Fruit fly (Drosophila melanogaster) whole organism, embryonic: ENCODE measurements around the gene RluA-1.

Source experiments
- Blimp-1 ChIP-seq: fragments of 200-800 bp; sonication (Bioruptor generic); optimal IDR thresholded peaks from 3 replicates; lab custom pipeline; 2018; ENCODE audit warnings: missing biosample characterization, missing genetic modification characterization, mild to moderate bottlenecking, moderate library complexity, missing genetic modification reagents
- CG13296 ChIP-seq: fragments of 200-800 bp; sonication (Bioruptor generic); optimal IDR thresholded peaks from 3 replicates; lab custom pipeline; 2018; ENCODE audit warnings: missing biosample characterization, mild to moderate bottlenecking, missing genetic modification characterization
- CG32767 ChIP-seq: fragments of 200-800 bp; sonication (Bioruptor generic); IDR thresholded peaks from 2 replicates; pipeline ENCODE4 v1.3.6; 2022; ENCODE audit warnings: missing biosample characterization, missing genetic modification characterization
- CTCF ChIP-seq: fragments of 200-800 bp; sonication (Bioruptor generic); optimal IDR thresholded peaks from 2 replicates; lab custom pipeline; 2017; ENCODE audit warnings: missing biosample characterization, mild to moderate bottlenecking, missing genetic modification characterization, moderate library complexity
- Dek ChIP-seq: fragments of 200-800 bp; sonication (Bioruptor generic); optimal IDR thresholded peaks from 3 replicates; lab custom pipeline; 2019; ENCODE audit warnings: missing biosample characterization, mild to moderate bottlenecking, missing genetic modification characterization, moderate library complexity
- Ets65A ChIP-seq: fragments of 200-800 bp; sonication (Bioruptor generic); peaks from one replicate; lab custom pipeline; 2016; ENCODE audit warnings: missing biosample characterization, missing genetic modification characterization
- Hr39 ChIP-seq: fragments of >200 bp; optimal IDR thresholded peaks from 2 replicates; lab custom pipeline; 2017
- Lhr ChIP-seq: fragments of 200-800 bp; sonication (Bioruptor generic); optimal IDR thresholded peaks from 3 replicates; lab custom pipeline; 2017; ENCODE audit warnings: mild to moderate bottlenecking, missing biosample characterization, missing genetic modification reagents, missing genetic modification characterization
- Lpt ChIP-seq: fragments of >200 bp; optimal IDR thresholded peaks from 2 replicates; lab custom pipeline; 2018; ENCODE audit warnings: missing biosample characterization, missing genetic modification characterization
- ash1 ChIP-seq: fragments of 200-800 bp; sonication (Bioruptor generic); optimal IDR thresholded peaks from 2 replicates; lab custom pipeline; 2018; ENCODE audit warnings: missing biosample characterization, mild to moderate bottlenecking, missing genetic modification characterization
- cas ChIP-seq: fragments of 200-800 bp; sonication (Bioruptor generic); IDR thresholded peaks from 2 replicates; pipeline ENCODE4 v1.3.6; 2022; ENCODE audit warnings: missing biosample characterization, missing genetic modification characterization
- pzg ChIP-seq: fragments of 200-800 bp; sonication (Bioruptor generic); optimal IDR thresholded peaks from 3 replicates; lab custom pipeline; 2018; ENCODE audit warnings: missing biosample characterization, mild to moderate bottlenecking, missing genetic modification characterization, moderate library complexity
- sens ChIP-seq: fragments of 200-800 bp; sonication (Bioruptor generic); peaks from one replicate; lab custom pipeline; 2016; ENCODE audit warnings: missing biosample characterization, missing genetic modification characterization
- stc ChIP-seq: fragments of 200-800 bp; sonication (Bioruptor generic); IDR thresholded peaks from 2 replicates; pipeline ENCODE4 v1.3.6; 2022; ENCODE audit warnings: missing biosample characterization, missing genetic modification characterization

dm6 chr2L:10510088-10510487, 35.9 kb upstream of the RluA-1 start, which contains the start of gene CG7384:
- TF ChIP-seq Dek (tag; lab: Kevin White, UChicago) (no peak), stc (no peak), CG32767 (no peak), ash1 (GFP tag; lab: Kevin White, UChicago) (no peak), sens (GFP tag; lab: Kevin White, UChicago) (no peak), pzg (GFP tag; lab: Kevin White, UChicago) (no peak), Hr39 (lab: Kevin White, UChicago) (no peak), CTCF (no peak), Blimp-1 (GFP tag; lab: Kevin White, UChicago) (no peak), CG13296 (GFP tag; lab: Kevin White, UChicago) (no peak), Lhr (no peak), Lpt (no peak), Ets65A (GFP tag; lab: Kevin White, UChicago) (no peak), cas (GFP tag; lab: Robert Waterston, UW) (no peak)
